Worm (Caenorhabditis elegans) whole organism, young adult: Measurements from ENCODE around the gene far-6.

Experiments used
- B0336.3 ChIP-seq: fragments of 200-800 bp; sonication (Bioruptor generic); IDR thresholded peaks from 2 replicates; pipeline ENCODE4 v1.3.6; 2022; ENCODE audit warnings: missing genetic modification characterization, missing compliant biosample characterization
- C06A6.2 ChIP-seq: fragments of 200-800 bp; sonication (Bioruptor generic); conservative IDR thresholded peaks from 2 replicates; pipeline ENCODE4 v1.3.6; 2022; ENCODE audit warnings: missing genetic modification characterization, missing compliant biosample characterization
- F37B4.10 ChIP-seq: fragments of 200-800 bp; sonication (Bioruptor generic); IDR thresholded peaks from 2 replicates; pipeline ENCODE4 v1.3.6; 2022; ENCODE audit warnings: missing genetic modification characterization, missing compliant biosample characterization
- F55B11.4 ChIP-seq: sonication (generic microtip); optimal IDR thresholded peaks from 2 replicates; lab custom pipeline; 2016; ENCODE audit warnings: missing compliant biosample characterization, missing genetic modification characterization, borderline replicate concordance; ENCODE audit not compliant: insufficient read depth
- K11D2.4 ChIP-seq: fragments of 200-800 bp; sonication (Bioruptor generic); IDR thresholded peaks from 2 replicates; pipeline ENCODE4 v1.3.6; 2022; ENCODE audit warnings: missing genetic modification reagents, missing genetic modification characterization, missing compliant biosample characterization
- Y53G8AR.9 ChIP-seq: fragments of 200-800 bp; sonication (Bioruptor generic); conservative IDR thresholded peaks from 2 replicates; pipeline ENCODE4 v1.3.6; 2022; ENCODE audit warnings: missing genetic modification reagents, missing genetic modification characterization, missing compliant biosample characterization
- Y56A3A.18 ChIP-seq: fragments of 200-800 bp; sonication (Bioruptor generic); IDR thresholded peaks from 2 replicates; pipeline ENCODE4 v1.3.6; 2022; ENCODE audit warnings: missing genetic modification reagents, missing genetic modification characterization, missing compliant biosample characterization
- Y67H2A.10 ChIP-seq: fragments of 200-800 bp; sonication (Bioruptor generic); conservative IDR thresholded peaks from 2 replicates; pipeline ENCODE4 v1.3.6; 2022; ENCODE audit warnings: missing genetic modification reagents, missing genetic modification characterization, missing compliant biosample characterization
- Y79H2A.3 ChIP-seq: fragments of 200-800 bp; sonication (Bioruptor generic); conservative IDR thresholded peaks from 2 replicates; pipeline ENCODE4 v1.3.6; 2022; ENCODE audit warnings: missing genetic modification reagents, missing genetic modification characterization, missing compliant biosample characterization
- ZK185.1 ChIP-seq: sonication (generic microtip); optimal IDR thresholded peaks from 2 replicates; lab custom pipeline; 2016; ENCODE audit warnings: mild to moderate bottlenecking, missing genetic modification characterization, missing compliant biosample characterization; ENCODE audit not compliant: poor library complexity, severe bottlenecking
- atf-7 ChIP-seq: sonication (generic microtip); optimal IDR thresholded peaks from 2 replicates; lab custom pipeline; 2017; ENCODE audit warnings: mild to moderate bottlenecking, missing genetic modification characterization, missing compliant biosample characterization
- attf-5 ChIP-seq: fragments of 200-800 bp; sonication (Bioruptor generic); optimal IDR thresholded peaks from 2 replicates; lab custom pipeline; 2018; ENCODE audit warnings: mild to moderate bottlenecking, missing genetic modification characterization, missing compliant biosample characterization
- bed-1 ChIP-seq: fragments of 200-800 bp; sonication (Bioruptor generic); IDR thresholded peaks from 2 replicates; pipeline ENCODE4 v1.3.6; 2022; ENCODE audit warnings: missing genetic modification reagents, missing genetic modification characterization, missing compliant biosample characterization
- cebp-1 ChIP-seq, 2 experiments: fragments of 200-800 bp in 1 of 2; sonication (Bioruptor generic) in 1 of 2; sonication (generic microtip) in 1 of 2; IDR thresholded peaks in 1 of 2; optimal IDR thresholded peaks in 1 of 2; 2 replicates each; pipeline versions ENCODE4 v1.3.6 to Lab custom; 2017 to 2022; ENCODE audit warnings: missing compliant biosample characterization in 2 of 2, missing genetic modification characterization in 2 of 2, mild to moderate bottlenecking in 1 of 2, missing genetic modification reagents in 1 of 2, moderate library complexity in 1 of 2
- cebp-2 ChIP-seq: fragments of 200-800 bp; sonication (Bioruptor generic); IDR thresholded peaks from 2 replicates; pipeline ENCODE4 v1.3.6; 2022; ENCODE audit warnings: missing genetic modification characterization, missing compliant biosample characterization
- chd-7 ChIP-seq: sonication (generic microtip); optimal IDR thresholded peaks from 2 replicates; lab custom pipeline; 2016; ENCODE audit warnings: mild to moderate bottlenecking, missing genetic modification characterization, moderate library complexity, missing compliant biosample characterization
- dox-1 ChIP-seq: fragments of 200-800 bp; sonication (Bioruptor generic); IDR thresholded peaks from 2 replicates; pipeline ENCODE4 v1.3.6; 2022; ENCODE audit warnings: missing genetic modification reagents, missing genetic modification characterization, missing compliant biosample characterization
- efl-1 ChIP-seq: fragments of 150-350 bp; optimal IDR thresholded peaks from 2 replicates; lab custom pipeline; 2014; ENCODE audit warnings: missing biosample characterization, missing genetic modification reagents, missing genetic modification characterization
- egl-44 ChIP-seq: fragments of 200-800 bp; sonication (Bioruptor generic); IDR thresholded peaks from 2 replicates; pipeline ENCODE4 v1.3.6; 2022; ENCODE audit warnings: missing genetic modification reagents, missing genetic modification characterization, missing compliant biosample characterization
- ets-4 ChIP-seq: fragments of 200-800 bp; sonication (Bioruptor generic); optimal IDR thresholded peaks from 2 replicates; lab custom pipeline; 2018; ENCODE audit warnings: mild to moderate bottlenecking, missing genetic modification characterization, missing compliant biosample characterization
- gei-17 ChIP-seq: fragments of 200-800 bp; sonication (Bioruptor generic); optimal IDR thresholded peaks from 2 replicates; lab custom pipeline; 2018; ENCODE audit warnings: mild to moderate bottlenecking, missing genetic modification characterization, missing compliant biosample characterization
- let-526 ChIP-seq: fragments of 200-800 bp; sonication (Bioruptor generic); IDR thresholded peaks from 2 replicates; pipeline ENCODE4 v1.3.6; 2022; ENCODE audit warnings: missing genetic modification reagents, missing genetic modification characterization, missing compliant biosample characterization
- let-607 ChIP-seq, 2 experiments: fragments of 200-800 bp in 1 of 2; sonication (Bioruptor generic) in 1 of 2; sonication (generic microtip) in 1 of 2; optimal IDR thresholded peaks; 2 replicates each; lab custom pipeline; 2016 to 2018; ENCODE audit warnings: mild to moderate bottlenecking in 2 of 2, missing compliant biosample characterization in 2 of 2, missing genetic modification characterization in 2 of 2, moderate library complexity in 2 of 2, missing genotype in 1 of 2
- lin-26 ChIP-seq: fragments of 200-800 bp; sonication (Bioruptor generic); IDR thresholded peaks from 2 replicates; pipeline ENCODE4 v1.3.6; 2022; ENCODE audit warnings: missing genetic modification reagents, missing genetic modification characterization, missing compliant biosample characterization
- lin-40 ChIP-seq: sonication (generic microtip); optimal IDR thresholded peaks from 2 replicates; lab custom pipeline; 2016; ENCODE audit warnings: missing genetic modification characterization, mild to moderate bottlenecking, missing compliant biosample characterization, missing genotype, missing genetic modification reagents
- lin-54 ChIP-seq: fragments of 200-800 bp; sonication (Bioruptor generic); optimal IDR thresholded peaks from 2 replicates; lab custom pipeline; 2018; ENCODE audit warnings: mild to moderate bottlenecking, missing genetic modification characterization, missing compliant biosample characterization
- madf-10 ChIP-seq: sonication (generic microtip); optimal IDR thresholded peaks from 2 replicates; lab custom pipeline; 2016; ENCODE audit warnings: mild to moderate bottlenecking, missing genetic modification characterization, missing compliant biosample characterization
- mcd-1 ChIP-seq: fragments of 200-800 bp; sonication (Bioruptor generic); IDR thresholded peaks from 2 replicates; pipeline ENCODE4 v1.3.6; 2022; ENCODE audit warnings: missing genetic modification reagents, missing genetic modification characterization, missing compliant biosample characterization
- nfyb-1 ChIP-seq: fragments of 200-800 bp; sonication (Bioruptor generic); IDR thresholded peaks from 2 replicates; pipeline ENCODE4 v1.3.6; 2022; ENCODE audit warnings: missing genetic modification reagents, missing genetic modification characterization, missing compliant biosample characterization
- nhr-80 ChIP-seq: sonication (generic microtip); optimal IDR thresholded peaks from 2 replicates; lab custom pipeline; 2016; ENCODE audit warnings: missing genetic modification characterization, missing compliant biosample characterization
- pbrm-1 ChIP-seq: fragments of 200-800 bp; sonication (Bioruptor generic); IDR thresholded peaks from 2 replicates; pipeline ENCODE4 v1.3.6; 2022; ENCODE audit warnings: missing genetic modification reagents, missing genetic modification characterization, missing compliant biosample characterization
- pha-4 ChIP-seq: fragments of 150-350 bp; sonication (generic microtip); optimal IDR thresholded peaks from 2 replicates; lab custom pipeline; 2014; ENCODE audit warnings: missing biosample characterization, missing genetic modification reagents, missing genetic modification characterization
- rpc-1 ChIP-seq, 2 experiments: fragments of 150-350 bp in 1 of 2; sonication (generic microtip) in 1 of 2; optimal IDR thresholded peaks; 2 replicates each; lab custom pipeline; 2014 to 2018; ENCODE audit warnings: missing biosample characterization in 1 of 2, missing genetic modification characterization in 1 of 2, missing genetic modification reagents in 1 of 2, missing genotype in 1 of 2
- snpc-3.4 ChIP-seq: sonication (generic microtip); optimal IDR thresholded peaks from 2 replicates; lab custom pipeline; 2017; ENCODE audit warnings: missing genetic modification characterization, mild to moderate bottlenecking, missing compliant biosample characterization, antibody characterized with exemption, moderate library complexity, missing genotype, missing genetic modification reagents
- snpc-4 ChIP-seq, 5 experiments: fragments of 150-350 bp in 1 of 5; sonication (generic microtip) in 4 of 5; optimal IDR thresholded peaks; 2 replicates each; lab custom pipeline; 2014 to 2018; ENCODE audit warnings: missing genetic modification characterization in 5 of 5, missing biosample characterization in 3 of 5, antibody characterized with exemption in 2 of 5, mild to moderate bottlenecking in 2 of 5, missing compliant biosample characterization in 2 of 5, missing genotype in 2 of 5, moderate library complexity in 2 of 5, missing genetic modification reagents in 1 of 5
- somi-1 ChIP-seq: fragments of 200-800 bp; sonication (Bioruptor generic); optimal IDR thresholded peaks from 2 replicates; lab custom pipeline; 2018; ENCODE audit warnings: mild to moderate bottlenecking, missing genetic modification characterization, missing compliant biosample characterization
- tbp1 ChIP-seq: fragments of 200-800 bp; sonication (Bioruptor generic); optimal IDR thresholded peaks from 2 replicates; lab custom pipeline; 2018; ENCODE audit warnings: mild to moderate bottlenecking, missing genetic modification characterization, missing compliant biosample characterization
- tlf-1 ChIP-seq: fragments of 200-800 bp; sonication (Bioruptor generic); optimal IDR thresholded peaks from 2 replicates; lab custom pipeline; 2018; ENCODE audit warnings: mild to moderate bottlenecking, missing genetic modification characterization, missing compliant biosample characterization
- zfh-2 ChIP-seq: fragments of 200-800 bp; sonication (Bioruptor generic); conservative IDR thresholded peaks from 2 replicates; pipeline ENCODE4 v1.3.6; 2022; ENCODE audit warnings: missing genetic modification reagents, missing genetic modification characterization, missing compliant biosample characterization
- ztf-18 ChIP-seq: sonication (generic microtip); optimal IDR thresholded peaks from 2 replicates; lab custom pipeline; 2016; ENCODE audit warnings: missing genotype, mild to moderate bottlenecking, missing genetic modification characterization, missing compliant biosample characterization
- ztf-22 ChIP-seq: fragments of 200-800 bp; sonication (Bioruptor generic); optimal IDR thresholded peaks from 2 replicates; lab custom pipeline; 2018; ENCODE audit warnings: mild to moderate bottlenecking, missing genetic modification characterization, moderate library complexity, missing compliant biosample characterization
- ztf-26 ChIP-seq: sonication (generic microtip); optimal IDR thresholded peaks from 2 replicates; lab custom pipeline; 2017; ENCODE audit warnings: missing genetic modification characterization, missing compliant biosample characterization

The far-6 gene

DNA sequence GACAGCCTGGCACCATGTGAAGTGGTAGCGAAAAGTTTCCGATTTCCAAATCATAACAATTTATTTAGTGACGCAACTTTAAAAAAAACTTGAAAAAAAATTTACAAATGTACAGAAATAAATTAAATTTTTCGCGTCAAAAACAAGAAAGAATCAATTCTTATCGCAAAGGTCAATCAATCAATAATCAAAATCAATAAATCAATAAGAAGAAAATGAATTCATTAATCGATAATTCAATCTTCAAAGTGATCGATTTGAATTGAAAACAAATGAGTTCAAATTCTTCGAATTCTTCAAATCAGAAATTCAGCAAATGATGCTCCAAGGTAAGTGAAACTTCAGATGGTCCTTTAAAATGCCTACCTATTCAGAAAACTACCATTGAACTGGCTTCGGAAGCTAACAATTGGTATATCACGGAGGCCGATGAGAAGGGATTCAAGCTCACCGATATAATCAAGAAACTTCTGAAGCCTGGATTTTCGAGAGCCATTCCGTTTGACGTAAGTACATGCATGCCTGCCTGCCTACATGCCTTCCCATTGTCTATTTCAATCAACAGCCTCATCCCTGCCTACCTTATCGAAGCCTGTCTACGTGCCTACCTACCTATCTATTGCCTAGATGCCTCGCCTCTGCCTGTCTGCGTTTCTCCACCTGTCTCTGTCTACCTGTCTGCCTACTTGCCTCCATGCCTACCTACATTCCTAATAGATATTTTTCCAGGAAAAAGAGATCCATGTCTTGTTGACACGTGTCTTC, 8.1 kb upstream of the far-6 start:
- TF ChIP-seq dox-1 (GFP tag; lab: Robert Waterston, UW) (0 out of 2 replicates have a peak, but pooled peaks have one; percentile 8), let-526 (GFP tag; lab: Robert Waterston, UW) (no peak), cebp-2 (peak; percentile 49; the same call in 1 of the 2 replicates)

DNA sequence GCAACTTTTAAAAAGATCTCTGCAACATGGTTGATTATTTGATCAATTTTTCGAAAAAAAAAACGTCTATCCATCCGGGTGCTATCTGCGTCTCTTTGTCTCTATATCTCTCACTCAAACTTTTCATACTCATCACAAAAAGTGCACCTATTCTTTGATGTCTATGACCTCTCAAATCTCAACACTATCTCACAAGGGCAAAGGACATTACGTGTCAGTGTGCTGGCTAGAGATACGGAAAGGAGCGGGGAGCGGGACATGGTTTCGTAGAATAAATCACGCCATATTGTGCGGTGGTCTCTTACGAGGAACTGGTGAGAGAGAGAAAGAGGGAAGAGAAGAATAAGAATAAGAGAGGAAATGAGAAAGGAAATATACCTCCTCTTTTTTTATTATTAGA, 5.7 kb upstream of the far-6 start:
- TF ChIP-seq snpc-3.4 (tag; lab: Kevin White, UChicago) (peak; percentile 26), dox-1 (GFP tag; lab: Robert Waterston, UW) (peak; percentile 50; the same call in 1 of the 2 replicates), ztf-26 (tag; lab: Kevin White, UChicago) (peak; percentile 51), ztf-22 (GFP tag; lab: Kevin White, UChicago) (peak; percentile 33), efl-1 (GFP tag; lab: Kevin White, UChicago) (no peak), K11D2.4 (GFP tag; lab: Robert Waterston, UW) (0 out of 2 replicates have a peak, but pooled peaks have one; percentile 53), egl-44 (GFP tag; lab: Robert Waterston, UW) (0 out of 2 replicates have a peak, but pooled peaks have one; percentile 47), pbrm-1 (no peak), B0336.3 (GFP tag; lab: Robert Waterston, UW) (peak; percentile 79), chd-7 (tag; lab: Kevin White, UChicago) (peak; percentile 72), rpc-1 (optimal IDR thresholded peaks at IDR 0.05; lab: Kevin White, UChicago) (no peak), rpc-1 (tag; optimal IDR thresholded peaks at IDR 0.05; lab: Kevin White, UChicago) (no peak), pha-4 (tag; lab: Kevin White, UChicago) (no peak), ztf-18 (tag; lab: Kevin White, UChicago) (peak; percentile 15), F55B11.4 (tag; lab: Kevin White, UChicago) (no peak), C06A6.2 (GFP tag; lab: Robert Waterston, UW) (peak; percentile 54), nfyb-1 (GFP tag; lab: Robert Waterston, UW) (peak; percentile 79), somi-1 (GFP tag; lab: Kevin White, UChicago) (peak; percentile 41), tbp1 (GFP tag; lab: Kevin White, UChicago) (peak; percentile 57), let-607 (tag; optimal IDR thresholded peaks at IDR 0.05; lab: Kevin White, UChicago) (peak; percentile 28 to 68), bed-1 (GFP tag; lab: Robert Waterston, UW) (no peak), Y53G8AR.9 (peak; percentile 60; the same call in 1 of the 2 replicates), snpc-4 (GFP tag; optimal IDR thresholded peaks at IDR 0.05; lab: Kevin White, UChicago) (no peak), snpc-4 (tag; optimal IDR thresholded peaks at IDR 0.05; lab: Kevin White, UChicago) (peak in 3 of 4 experiments; percentile 31 to 51 (median 42)), lin-54 (GFP tag; lab: Kevin White, UChicago) (peak; percentile 43), zfh-2 (GFP tag; lab: Robert Waterston, UW) (peak; percentile 36; the same call in 1 of the 2 replicates), Y56A3A.18 (GFP tag; lab: Robert Waterston, UW) (peak; percentile 52; the same call in 1 of the 2 replicates), atf-7 (tag; lab: Kevin White, UChicago) (peak; percentile 72), nhr-80 (tag; lab: Kevin White, UChicago) (peak; percentile 92), attf-5 (peak; percentile 77), tlf-1 (GFP tag; lab: Kevin White, UChicago) (peak; percentile 64), lin-26 (GFP tag; lab: Robert Waterston, UW) (peak; percentile 44; the same call in 1 of the 2 replicates), madf-10 (peak; percentile 58), mcd-1 (peak; percentile 57; the same call in 1 of the 2 replicates), gei-17 (peak; percentile 24), F37B4.10 (no peak), lin-40 (tag; lab: Kevin White, UChicago) (peak; percentile 81), Y79H2A.3 (no peak), ets-4 (GFP tag; lab: Kevin White, UChicago) (peak; percentile 49), Y67H2A.10 (GFP tag; lab: Robert Waterston, UW) (no peak), cebp-1 (GFP tag; IDR thresholded peaks at IDR 0.05; lab: Robert Waterston, UW) (no peak), cebp-1 (tag; optimal IDR thresholded peaks at IDR 0.05; lab: Kevin White, UChicago) (peak; percentile 71), ZK185.1 (tag; lab: Kevin White, UChicago) (peak; percentile 29)
